Fruit fly (Drosophila melanogaster): ENCODE results near the gene hoip.

Gene hoip

DNA sequence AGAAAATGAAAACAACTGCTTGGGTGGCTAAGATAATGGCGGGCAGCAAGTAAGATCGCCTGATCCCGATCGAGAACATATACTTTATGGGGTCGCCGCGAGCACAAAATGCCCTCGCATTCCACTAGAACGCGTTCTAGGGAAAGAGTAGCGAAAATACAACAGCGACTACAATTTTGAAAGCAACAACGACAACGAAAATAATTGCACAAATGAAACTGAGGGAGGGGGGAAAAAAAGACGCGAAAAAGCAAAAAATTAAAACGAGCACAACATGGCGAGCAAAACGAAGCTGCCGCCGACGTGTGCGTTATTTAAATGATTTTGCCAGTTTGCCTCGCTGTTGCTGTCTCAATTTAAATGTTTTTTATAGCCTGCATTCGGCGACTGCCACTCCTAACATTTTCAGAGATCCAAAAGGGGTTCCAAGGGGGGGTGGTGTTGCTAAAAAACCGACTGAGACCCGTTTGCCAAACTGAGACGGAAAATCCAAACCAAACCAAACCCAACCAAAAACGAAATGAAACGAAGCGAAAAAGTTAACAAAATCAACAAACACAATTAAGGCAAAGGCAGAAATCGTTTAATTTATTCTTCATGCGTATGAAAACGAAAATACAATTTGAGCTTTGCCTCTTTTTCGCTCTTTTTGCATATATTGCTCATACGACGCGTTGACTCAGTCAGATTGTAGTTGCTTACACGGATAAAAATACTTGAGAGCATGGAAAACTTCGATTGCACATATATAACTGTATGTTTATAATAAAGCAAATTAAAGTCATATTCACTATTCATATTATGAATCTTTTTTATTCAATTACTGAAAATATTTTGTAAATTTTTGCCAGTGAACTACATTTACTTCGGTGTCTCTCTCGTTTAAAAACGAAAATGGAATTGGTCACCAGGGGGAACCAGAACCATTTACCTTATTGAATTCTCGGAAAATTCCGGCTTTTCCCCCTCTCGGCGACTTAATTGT is 6.9 kb upstream of the hoip start (continued):
- TF ChIP-seq bsh (GFP tag; optimal IDR thresholded peaks at IDR 0.05) = peak in 1 of 2 experiments; percentile 45
- TF ChIP-seq gfzf (GFP tag; optimal IDR thresholded peaks at IDR 0.05) = no peak
- TF ChIP-seq tup (GFP tag; optimal IDR thresholded peaks at IDR 0.05) = no peak
- peak; percentile 8; the same call in 2 of the 3 replicates for TF ChIP-seq CG6175 (GFP tag; IDR thresholded peaks at IDR 0.05)
- peak; percentile 3 for TF ChIP-seq exex (tag; optimal IDR thresholded peaks at IDR 0.05)
- TF ChIP-seq CG15696 (tag; optimal IDR thresholded peaks at IDR 0.05) = no peak
- TF ChIP-seq CG10147 (GFP tag; optimal IDR thresholded peaks at IDR 0.05) = peak; percentile 32
- TF ChIP-seq Nf-YC (tag; optimal IDR thresholded peaks at IDR 0.05) = peak; percentile 3
- peak; percentile 34 for TF ChIP-seq CG18619 (GFP tag; optimal IDR thresholded peaks at IDR 0.05)
- no peak for TF ChIP-seq CG7745 (tag; optimal IDR thresholded peaks at IDR 0.05)
- no peak for TF ChIP-seq Ets97D (GFP tag; optimal IDR thresholded peaks at IDR 0.05)
- TF ChIP-seq CG2116 (GFP tag; optimal IDR thresholded peaks at IDR 0.05) = peak; percentile 21
- TF ChIP-seq unpg (GFP tag; optimal IDR thresholded peaks at IDR 0.05) = peak; percentile 67
- peak in 1 of 2 experiments; percentile 80 for TF ChIP-seq eve (GFP tag; optimal IDR thresholded peaks at IDR 0.05)
- no peak for TF ChIP-seq unc-4 (GFP tag; IDR thresholded peaks at IDR 0.05; ENCODE audit: partially characterized antibody)
- no peak for TF ChIP-seq D (optimal IDR thresholded peaks at IDR 0.05)
- TF ChIP-seq D (GFP tag; optimal IDR thresholded peaks at IDR 0.05) = no peak
- TF ChIP-seq CG15269 (tag; optimal IDR thresholded peaks at IDR 0.05) = peak; percentile 75
- TF ChIP-seq lab (GFP tag; optimal IDR thresholded peaks at IDR 0.05) = peak; percentile 85
- peak; percentile 68 for TF ChIP-seq CG17328 (GFP tag; IDR thresholded peaks at IDR 0.05)
- no peak for TF ChIP-seq sc (optimal IDR thresholded peaks at IDR 0.05)
- TF ChIP-seq sc (GFP tag; optimal IDR thresholded peaks at IDR 0.05) = no peak
- TF ChIP-seq Usf (GFP tag; optimal IDR thresholded peaks at IDR 0.05) = no peak
- peak; percentile 89 for TF ChIP-seq Dbx (GFP tag; IDR thresholded peaks at IDR 0.05)
- no peak for TF ChIP-seq Hr39 (optimal IDR thresholded peaks at IDR 0.05)
- no peak for TF ChIP-seq CG10431 (GFP tag; optimal IDR thresholded peaks at IDR 0.05)
- no peak for TF ChIP-seq pb (GFP tag; optimal IDR thresholded peaks at IDR 0.05)
- TF ChIP-seq btn (GFP tag; optimal IDR thresholded peaks at IDR 0.05) = no peak
- TF ChIP-seq CG7928 (GFP tag; optimal IDR thresholded peaks at IDR 0.05) = peak; percentile 6
- TF ChIP-seq CG12104 (GFP tag; optimal IDR thresholded peaks at IDR 0.05) = peak; percentile 30
- TF ChIP-seq CG12071 (GFP tag; optimal IDR thresholded peaks at IDR 0.05) = no peak
- peak; percentile 67 for TF ChIP-seq CG11696 (GFP tag; IDR thresholded peaks at IDR 0.05)
- TF ChIP-seq wor (GFP tag; IDR thresholded peaks at IDR 0.05) = 0 out of 2 replicates have a peak, but pooled peaks have one; percentile 24
- TF ChIP-seq CG12659 (GFP tag; optimal IDR thresholded peaks at IDR 0.05) = peak; percentile 68
- no peak for TF ChIP-seq CG16863 (GFP tag; optimal IDR thresholded peaks at IDR 0.05)
- peak; percentile 59 for TF ChIP-seq CG32772 (GFP tag; IDR thresholded peaks at IDR 0.05)
- no peak for TF ChIP-seq CG11398 (GFP tag; optimal IDR thresholded peaks at IDR 0.05)
- TF ChIP-seq CG17829 (tag; optimal IDR thresholded peaks at IDR 0.05) = peak; percentile 31
- no peak for TF ChIP-seq onecut (GFP tag; IDR thresholded peaks at IDR 0.05)
- TF ChIP-seq tap (tag; optimal IDR thresholded peaks at IDR 0.05) = peak; percentile 41
- peak; percentile 79 for TF ChIP-seq B-H1 (GFP tag; IDR thresholded peaks at IDR 0.05)
- TF ChIP-seq sd (tag; optimal IDR thresholded peaks at IDR 0.05) = peak; percentile 29
- peak; percentile 15 to 78 for TF ChIP-seq Hr51 (GFP tag; optimal IDR thresholded peaks at IDR 0.05)
- peak; percentile 58; the same call in 1 of the 3 replicates for TF ChIP-seq CG17361 (GFP tag; IDR thresholded peaks at IDR 0.05)
- TF ChIP-seq sens-2 (GFP tag; IDR thresholded peaks at IDR 0.05) = no peak
- no peak for TF ChIP-seq CG15479 (GFP tag; optimal IDR thresholded peaks at IDR 0.05)
- no peak for TF ChIP-seq fd64A (GFP tag; optimal IDR thresholded peaks at IDR 0.05)
- peak; percentile 47; the same call in 1 of the 4 replicates for TF ChIP-seq Gug (GFP tag; IDR thresholded peaks at IDR 0.05)

Measured in whole organism, embryonic.